Fruit fly (Drosophila melanogaster): ENCODE data around the gene t-Grip91.

Gene t-Grip91

dm6 chr2L:15762466-15762865 lies 21.4 kb upstream of the t-Grip91 start, which contains the start of gene Gli (continued):
- no peak for TF ChIP-seq BEAF-32 (GFP tag; optimal IDR thresholded peaks at IDR 0.05)
- no peak for TF ChIP-seq klu (GFP tag; IDR thresholded peaks at IDR 0.05)
- peak; percentile 75; the same call in 2 of the 3 replicates for TF ChIP-seq CG34422 (GFP tag; IDR thresholded peaks at IDR 0.05)
- peak; percentile 82 for TF ChIP-seq ci (GFP tag; IDR thresholded peaks at IDR 0.05)
- no peak for TF ChIP-seq hkb (optimal IDR thresholded peaks at IDR 0.05)
- peak; percentile 56 for TF ChIP-seq hkb (GFP tag; IDR thresholded peaks at IDR 0.05)
- TF ChIP-seq ATbp (GFP tag; optimal IDR thresholded peaks at IDR 0.05) = no peak
- peak; percentile 64 for TF ChIP-seq gro (GFP tag; optimal IDR thresholded peaks at IDR 0.05)
- no peak for TF ChIP-seq CG12104 (GFP tag; optimal IDR thresholded peaks at IDR 0.05)
- no peak for TF ChIP-seq CG1024 (GFP tag; IDR thresholded peaks at IDR 0.05)
- no peak for TF ChIP-seq peb (GFP tag; IDR thresholded peaks at IDR 0.05)
- no peak for TF ChIP-seq CG16779 (GFP tag; IDR thresholded peaks at IDR 0.05)
- TF ChIP-seq run (tag; optimal IDR thresholded peaks at IDR 0.05) = no peak
- no peak for TF ChIP-seq CG17912 (GFP tag; optimal IDR thresholded peaks at IDR 0.05)
- no peak for TF ChIP-seq CG14710 (tag; optimal IDR thresholded peaks at IDR 0.05)
- no peak for TF ChIP-seq Xbp1 (GFP tag; optimal IDR thresholded peaks at IDR 0.05)
- TF ChIP-seq CG17328 (GFP tag; IDR thresholded peaks at IDR 0.05) = peak; percentile 26; the same call in 1 of the 2 replicates
- TF ChIP-seq CG15696 (tag; optimal IDR thresholded peaks at IDR 0.05) = no peak
- no peak for TF ChIP-seq CG2116 (GFP tag; optimal IDR thresholded peaks at IDR 0.05)
- TF ChIP-seq Hey (tag; optimal IDR thresholded peaks at IDR 0.05) = no peak
- peak; percentile 51 for TF ChIP-seq caup (GFP tag; optimal IDR thresholded peaks at IDR 0.05; ENCODE audit: severe bottlenecking)
- no peak for TF ChIP-seq Mrtf (GFP tag; IDR thresholded peaks at IDR 0.05)
- TF ChIP-seq Six4 (GFP tag; optimal IDR thresholded peaks at IDR 0.05) = no peak
- TF ChIP-seq CG18262 (tag; optimal IDR thresholded peaks at IDR 0.05) = no peak
- TF ChIP-seq ERR (GFP tag; optimal IDR thresholded peaks at IDR 0.05) = peak; percentile 25
- TF ChIP-seq CG15011 (GFP tag; optimal IDR thresholded peaks at IDR 0.05) = no peak
- TF ChIP-seq CG4360 (GFP tag; IDR thresholded peaks at IDR 0.05) = no peak
- TF ChIP-seq CG15479 (GFP tag; optimal IDR thresholded peaks at IDR 0.05) = no peak
- TF ChIP-seq CG32767 (GFP tag; IDR thresholded peaks at IDR 0.05) = no peak
- TF ChIP-seq ase (GFP tag; IDR thresholded peaks at IDR 0.05) = no peak; the same call in 2 of the 3 replicates
- TF ChIP-seq pho (GFP tag; optimal IDR thresholded peaks at IDR 0.05) = no peak
- peak; percentile 78 for TF ChIP-seq CG10543 (GFP tag; optimal IDR thresholded peaks at IDR 0.05)
- peak; percentile 49; the same call in 2 of the 3 replicates for TF ChIP-seq CG34224 (GFP tag; IDR thresholded peaks at IDR 0.05; ENCODE audit: partially characterized antibody)
- TF ChIP-seq grau (tag; optimal IDR thresholded peaks at IDR 0.05) = peak; percentile 13
- TF ChIP-seq fd102C (GFP tag; optimal IDR thresholded peaks at IDR 0.05) = peak; percentile 31
- no peak for TF ChIP-seq Nf-YB (GFP tag; optimal IDR thresholded peaks at IDR 0.05)
- TF ChIP-seq kah (GFP tag; optimal IDR thresholded peaks at IDR 0.05) = peak; percentile 43
- no peak for TF ChIP-seq CG6654 (GFP tag; optimal IDR thresholded peaks at IDR 0.05)
- peak; percentile 99 for TF ChIP-seq Jarid2 (GFP tag; optimal IDR thresholded peaks at IDR 0.05)
- no peak for TF ChIP-seq crol (GFP tag; IDR thresholded peaks at IDR 0.05)
- TF ChIP-seq Chrac-16 (GFP tag; optimal IDR thresholded peaks at IDR 0.05) = no peak
- no peak for TF ChIP-seq CG6689 (GFP tag; IDR thresholded peaks at IDR 0.05)
- TF ChIP-seq ewg (GFP tag; optimal IDR thresholded peaks at IDR 0.05) = peak; percentile 79
- TF ChIP-seq gfzf (GFP tag; optimal IDR thresholded peaks at IDR 0.05) = no peak
- peak; percentile 28 for TF ChIP-seq stwl (tag; optimal IDR thresholded peaks at IDR 0.05)
- TF ChIP-seq trh (GFP tag; optimal IDR thresholded peaks at IDR 0.05) = no peak
- no peak for TF ChIP-seq CG14050 (GFP tag; IDR thresholded peaks at IDR 0.05)
- TF ChIP-seq Meics (GFP tag; optimal IDR thresholded peaks at IDR 0.05) = no peak
- peak; percentile 25 for TF ChIP-seq exex (tag; optimal IDR thresholded peaks at IDR 0.05)
- no peak for TF ChIP-seq Ssrp (tag; optimal IDR thresholded peaks at IDR 0.05)
- TF ChIP-seq CG12391 (tag; optimal IDR thresholded peaks at IDR 0.05) = no peak
